Fruit fly (Drosophila melanogaster): ENCODE data around the gene CG14131.

- TF ChIP-seq EcR (GFP tag; optimal IDR thresholded peaks at IDR 0.05): no peak
- TF ChIP-seq CG8478 (optimal IDR thresholded peaks at IDR 0.05): no peak
- TF ChIP-seq pan (optimal IDR thresholded peaks at IDR 0.05): no peak
- no peak for TF ChIP-seq usp (GFP tag; optimal IDR thresholded peaks at IDR 0.05)
Observed at dm6 chr3L:11728147-11728546, 48.7 kb upstream of the CG14131 start, which contains the start of gene sunn.
